Worm (Caenorhabditis elegans) whole organism, L1 larva: Measurements from ENCODE around the gene ben-1.
A peak's percentile ranks its signal among the peaks of the same experiment; 100 is the strongest.

ENCODE experiments used
- C34B4.2 ChIP-seq: sonication (generic microtip); optimal IDR thresholded peaks from 2 replicates; lab custom pipeline; 2017; ENCODE audit warnings: mild to moderate bottlenecking, missing genetic modification characterization, missing compliant biosample characterization
- Y116A8C.19 ChIP-seq: sonication (generic microtip); optimal IDR thresholded peaks from 2 replicates; lab custom pipeline; 2016; ENCODE audit warnings: missing compliant biosample characterization, missing genetic modification characterization, borderline replicate concordance
- ama-1 ChIP-seq: fragments of 150-350 bp; optimal IDR thresholded peaks from 2 replicates; lab custom pipeline; 2014
- ceh-63 ChIP-seq: fragments of 200-800 bp; sonication (Bioruptor generic); optimal IDR thresholded peaks from 2 replicates; lab custom pipeline; 2018; ENCODE audit warnings: mild to moderate bottlenecking, missing genetic modification characterization, missing compliant biosample characterization
- ceh-90 ChIP-seq: sonication (generic microtip); optimal IDR thresholded peaks from 2 replicates; lab custom pipeline; 2016; ENCODE audit warnings: missing genetic modification characterization, missing compliant biosample characterization
- dpl-1 ChIP-seq, 3 experiments: fragments of 150-350 bp in 2 of 3; sonication (generic microtip) in 1 of 3; optimal IDR thresholded peaks; 2 replicates each; lab custom pipeline; 2014 to 2017; ENCODE audit warnings: missing biosample characterization in 3 of 3, missing genetic modification characterization in 3 of 3, missing genetic modification reagents in 3 of 3
- dsc-1 ChIP-seq: sonication (generic microtip); optimal IDR thresholded peaks from 2 replicates; lab custom pipeline; 2016; ENCODE audit warnings: mild to moderate bottlenecking, missing genetic modification characterization, missing compliant biosample characterization
- egl-27 ChIP-seq, 2 experiments: fragments of 150-350 bp in 1 of 2; sonication (generic microtip); optimal IDR thresholded peaks; 3 replicates each; lab custom pipeline; 2017 to 2018; ENCODE audit warnings: missing biosample characterization in 2 of 2, missing genetic modification characterization in 2 of 2, missing genetic modification reagents in 2 of 2
- ets-5 ChIP-seq: fragments of 200-800 bp; sonication (Bioruptor generic); IDR thresholded peaks from 2 replicates; pipeline ENCODE4 v1.3.6; 2022; ENCODE audit warnings: missing genetic modification characterization, missing compliant biosample characterization
- fkh-4 ChIP-seq: sonication (generic microtip); optimal IDR thresholded peaks from 2 replicates; lab custom pipeline; 2016; ENCODE audit warnings: missing compliant biosample characterization, missing genetic modification characterization, borderline replicate concordance
- fos-1 ChIP-seq: fragments of 150-350 bp; optimal IDR thresholded peaks from 2 replicates; lab custom pipeline; 2014; ENCODE audit warnings: missing biosample characterization, missing genetic modification characterization
- hpl-2 ChIP-seq: fragments of 150-350 bp; optimal IDR thresholded peaks from 2 replicates; lab custom pipeline; 2014; ENCODE audit warnings: missing biosample characterization, missing genetic modification reagents, missing genetic modification characterization
- irx-1 ChIP-seq: sonication (generic microtip); optimal IDR thresholded peaks from 2 replicates; lab custom pipeline; 2016; ENCODE audit warnings: missing genetic modification characterization, missing compliant biosample characterization
- isw-1 ChIP-seq: fragments of 200-800 bp; sonication (Bioruptor generic); IDR thresholded peaks from 2 replicates; pipeline ENCODE4 v1.3.6; 2022; ENCODE audit warnings: missing genetic modification characterization, missing compliant biosample characterization
- jun-1 ChIP-seq: fragments of 150-350 bp; optimal IDR thresholded peaks from 2 replicates; lab custom pipeline; 2014; ENCODE audit warnings: missing biosample characterization, missing genetic modification reagents, missing genetic modification characterization
- lin-13 ChIP-seq: fragments of 150-350 bp; optimal IDR thresholded peaks from 2 replicates; lab custom pipeline; 2014; ENCODE audit warnings: missing biosample characterization, missing genetic modification reagents, missing genetic modification characterization
- lin-14 ChIP-seq: fragments of 200-800 bp; sonication (Bioruptor generic); optimal IDR thresholded peaks from 2 replicates; lab custom pipeline; 2018; ENCODE audit warnings: mild to moderate bottlenecking, missing genetic modification characterization, moderate library complexity, missing compliant biosample characterization
- lin-15B ChIP-seq: fragments of 150-350 bp; sonication (generic microtip); optimal IDR thresholded peaks from 3 replicates; lab custom pipeline; 2014; ENCODE audit warnings: missing biosample characterization, missing genetic modification characterization
- lir-3 ChIP-seq: sonication (generic microtip); optimal IDR thresholded peaks from 2 replicates; lab custom pipeline; 2016; ENCODE audit warnings: mild to moderate bottlenecking, missing genetic modification characterization, moderate library complexity, missing compliant biosample characterization; ENCODE audit not compliant: poor library complexity
- lsy-2 ChIP-seq, 2 experiments: fragments of 150-350 bp; optimal IDR thresholded peaks; 2 replicates each; lab custom pipeline; 2014; ENCODE audit warnings: missing biosample characterization in 2 of 2, missing genetic modification characterization in 2 of 2
- mdl-1 ChIP-seq, 2 experiments: fragments of 150-350 bp; optimal IDR thresholded peaks; 2 replicates each; lab custom pipeline; 2014 to 2017; ENCODE audit warnings: missing biosample characterization in 2 of 2, missing genetic modification characterization in 2 of 2, inconsistent platforms in 1 of 2
- mep-1 ChIP-seq: fragments of 150-350 bp; optimal IDR thresholded peaks from 2 replicates; lab custom pipeline; 2014; ENCODE audit warnings: missing biosample characterization, missing genetic modification characterization
- nhr-12 ChIP-seq: sonication (generic microtip); optimal IDR thresholded peaks from 2 replicates; lab custom pipeline; 2017; ENCODE audit warnings: missing biosample characterization, missing genetic modification characterization
- nhr-19 ChIP-seq: fragments of 200-800 bp; sonication (Bioruptor generic); conservative IDR thresholded peaks from 2 replicates; pipeline ENCODE4 v1.3.6; 2022; ENCODE audit warnings: missing genetic modification characterization, missing compliant biosample characterization
- nhr-20 ChIP-seq: sonication (generic microtip); optimal IDR thresholded peaks from 2 replicates; lab custom pipeline; 2016; ENCODE audit warnings: mild to moderate bottlenecking, missing genetic modification characterization, missing compliant biosample characterization
- nhr-28 ChIP-seq: fragments of 150-350 bp; optimal IDR thresholded peaks from 2 replicates; lab custom pipeline; 2014; ENCODE audit warnings: missing biosample characterization, missing genetic modification characterization
- nhr-47 ChIP-seq: sonication (generic microtip); optimal IDR thresholded peaks from 2 replicates; lab custom pipeline; 2016; ENCODE audit warnings: mild to moderate bottlenecking, missing genetic modification characterization, moderate library complexity, missing compliant biosample characterization
- nhr-71 ChIP-seq: sonication (generic microtip); optimal IDR thresholded peaks from 2 replicates; lab custom pipeline; 2016; ENCODE audit warnings: mild to moderate bottlenecking, missing genetic modification characterization, moderate library complexity, missing compliant biosample characterization
- nhr-76 ChIP-seq: sonication (generic microtip); optimal IDR thresholded peaks from 2 replicates; lab custom pipeline; 2017; ENCODE audit warnings: missing biosample characterization, missing genetic modification characterization
- nhr-77 ChIP-seq: fragments of 150-350 bp; optimal IDR thresholded peaks from 2 replicates; lab custom pipeline; 2014; ENCODE audit warnings: missing biosample characterization, missing genetic modification characterization
- nhr-85 ChIP-seq: sonication (generic microtip); peaks from one replicate; lab custom pipeline; 2016; ENCODE audit warnings: missing genetic modification characterization, inconsistent platforms, missing compliant biosample characterization
- nhr-90 ChIP-seq: sonication (generic microtip); optimal IDR thresholded peaks from 2 replicates; lab custom pipeline; 2016; ENCODE audit warnings: mild to moderate bottlenecking, missing genetic modification characterization, missing compliant biosample characterization; ENCODE audit not compliant: poor library complexity
- pag-3 ChIP-seq: sonication (generic microtip); optimal IDR thresholded peaks from 2 replicates; lab custom pipeline; 2017; ENCODE audit warnings: missing genetic modification characterization, mild to moderate bottlenecking, missing compliant biosample characterization, antibody characterized with exemption, borderline replicate concordance; ENCODE audit not compliant: insufficient read depth
- pax-3 ChIP-seq: fragments of 200-800 bp; sonication (Bioruptor generic); optimal IDR thresholded peaks from 2 replicates; lab custom pipeline; 2018; ENCODE audit warnings: mild to moderate bottlenecking, missing genetic modification characterization, moderate library complexity, missing compliant biosample characterization
- pqm-1 ChIP-seq: sonication (generic microtip); optimal IDR thresholded peaks from 3 replicates; lab custom pipeline; 2017; ENCODE audit warnings: missing biosample characterization, missing genetic modification characterization
- rnt-1 ChIP-seq: sonication (generic microtip); optimal IDR thresholded peaks from 2 replicates; lab custom pipeline; 2016; ENCODE audit warnings: mild to moderate bottlenecking, missing genetic modification characterization, moderate library complexity, missing compliant biosample characterization
- sptf-1 ChIP-seq: fragments of 150-350 bp; optimal IDR thresholded peaks from 2 replicates; lab custom pipeline; 2014; ENCODE audit warnings: missing biosample characterization, missing genetic modification characterization
- sup-37 ChIP-seq: fragments of 200-800 bp; sonication (Bioruptor generic); optimal IDR thresholded peaks from 2 replicates; lab custom pipeline; 2018; ENCODE audit warnings: mild to moderate bottlenecking, missing genetic modification characterization, missing compliant biosample characterization
- swsn-7 ChIP-seq: sonication (generic microtip); optimal IDR thresholded peaks from 2 replicates; lab custom pipeline; 2016; ENCODE audit warnings: missing genetic modification characterization, missing compliant biosample characterization
- tbx-2 ChIP-seq: sonication (generic microtip); optimal IDR thresholded peaks from 2 replicates; lab custom pipeline; 2016; ENCODE audit warnings: missing genetic modification characterization, missing compliant biosample characterization
- tlp-1 ChIP-seq: fragments of 150-350 bp; optimal IDR thresholded peaks from 2 replicates; lab custom pipeline; 2014; ENCODE audit warnings: missing biosample characterization, missing genetic modification characterization
- unc-62 ChIP-seq: fragments of 150-350 bp; optimal IDR thresholded peaks from 2 replicates; lab custom pipeline; 2014; ENCODE audit warnings: missing biosample characterization, missing genetic modification reagents, missing genetic modification characterization
- unc-86 ChIP-seq: sonication (generic microtip); optimal IDR thresholded peaks from 2 replicates; lab custom pipeline; 2016; ENCODE audit warnings: missing genetic modification characterization, missing compliant biosample characterization
- unc-98 ChIP-seq: fragments of 200-800 bp; sonication (Bioruptor generic); IDR thresholded peaks from 2 replicates; pipeline ENCODE4 v1.3.6; 2022; ENCODE audit warnings: missing genetic modification characterization, missing compliant biosample characterization
- vab-15 ChIP-seq: sonication (generic microtip); optimal IDR thresholded peaks from 2 replicates; lab custom pipeline; 2017; ENCODE audit warnings: missing genotype, mild to moderate bottlenecking, missing genetic modification characterization, missing compliant biosample characterization
- zag-1 ChIP-seq: fragments of 150-350 bp; optimal IDR thresholded peaks from 2 replicates; lab custom pipeline; 2014; ENCODE audit warnings: missing biosample characterization, missing genetic modification characterization
- ztf-11 ChIP-seq, 2 experiments: sonication (generic microtip); optimal IDR thresholded peaks; 2 replicates each; lab custom pipeline; 2016 to 2017; ENCODE audit warnings: missing genetic modification characterization in 2 of 2, missing biosample characterization in 1 of 2, missing compliant biosample characterization in 1 of 2

ben-1 gene

ce11 chrIII:3540424-3540823 lies 1.0 kb downstream of the ben-1 start (continued):
- TF ChIP-seq dpl-1 (GFP tag; optimal IDR thresholded peaks at IDR 0.05; lab: Kevin White, UChicago) (peak; percentile 53 to 64 (median 63)), unc-62 (no peak), swsn-7 (tag; lab: Kevin White, UChicago) (peak; percentile 71), ceh-90 (tag; lab: Kevin White, UChicago) (peak; percentile 51), lin-13 (GFP tag; lab: Kevin White, UChicago) (peak; percentile 42), isw-1 (GFP tag; lab: Robert Waterston, UW) (peak; percentile 63), mep-1 (tag; lab: Kevin White, UChicago) (peak; percentile 73), sptf-1 (tag; lab: Kevin White, UChicago) (no peak), lsy-2 (tag; optimal IDR thresholded peaks at IDR 0.05; lab: Kevin White, UChicago) (peak; percentile 72 to 88), fkh-4 (tag; lab: Kevin White, UChicago) (peak; percentile 24), nhr-47 (peak; percentile 85), pax-3 (peak; percentile 85), unc-98 (GFP tag; lab: Robert Waterston, UW) (peak; percentile 70), tlp-1 (tag; lab: Kevin White, UChicago) (no peak), sup-37 (GFP tag; lab: Kevin White, UChicago) (no peak), nhr-19 (GFP tag; lab: Robert Waterston, UW) (peak; percentile 75), irx-1 (peak; percentile 48), ets-5 (GFP tag; lab: Robert Waterston, UW) (no peak), C34B4.2 (tag; lab: Kevin White, UChicago) (no peak), Y116A8C.19 (tag; lab: Kevin White, UChicago) (no peak), unc-86 (tag; lab: Kevin White, UChicago) (no peak), lin-14 (GFP tag; lab: Kevin White, UChicago) (peak; percentile 75), nhr-77 (peak; percentile 29), ztf-11 (tag; optimal IDR thresholded peaks at IDR 0.05; lab: Kevin White, UChicago) (peak in 1 of 2 experiments; percentile 73), nhr-71 (peak; percentile 86), nhr-90 (peak; percentile 85), hpl-2 (GFP tag; lab: Kevin White, UChicago) (peak; percentile 49), nhr-85 (tag; lab: Kevin White, UChicago) (peak; percentile 87), rnt-1 (peak; percentile 80), zag-1 (tag; lab: Kevin White, UChicago) (no peak), ceh-63 (no peak), lin-15B (peak; percentile 62), jun-1 (peak; percentile 51), dsc-1 (tag; lab: Kevin White, UChicago) (peak; percentile 65), ama-1 (lab: Kevin White, UChicago) (no peak), lir-3 (tag; lab: Kevin White, UChicago) (peak; percentile 78), egl-27 (tag; optimal IDR thresholded peaks at IDR 0.05; lab: Kevin White, UChicago) (no peak), mdl-1 (tag; optimal IDR thresholded peaks at IDR 0.05; lab: Kevin White, UChicago) (no peak), nhr-20 (tag; lab: Kevin White, UChicago) (peak; percentile 84), pqm-1 (no peak), nhr-28 (tag; lab: Kevin White, UChicago) (no peak), pag-3 (tag; lab: Kevin White, UChicago) (no peak), nhr-12 (no peak), tbx-2 (tag; lab: Kevin White, UChicago) (peak; percentile 77), vab-15 (no peak), fos-1 (peak; percentile 59), nhr-76 (tag; lab: Kevin White, UChicago) (no peak)
